Worm (Caenorhabditis elegans): ENCODE results near the gene mrpl-2.

The mrpl-2 gene

DNA sequence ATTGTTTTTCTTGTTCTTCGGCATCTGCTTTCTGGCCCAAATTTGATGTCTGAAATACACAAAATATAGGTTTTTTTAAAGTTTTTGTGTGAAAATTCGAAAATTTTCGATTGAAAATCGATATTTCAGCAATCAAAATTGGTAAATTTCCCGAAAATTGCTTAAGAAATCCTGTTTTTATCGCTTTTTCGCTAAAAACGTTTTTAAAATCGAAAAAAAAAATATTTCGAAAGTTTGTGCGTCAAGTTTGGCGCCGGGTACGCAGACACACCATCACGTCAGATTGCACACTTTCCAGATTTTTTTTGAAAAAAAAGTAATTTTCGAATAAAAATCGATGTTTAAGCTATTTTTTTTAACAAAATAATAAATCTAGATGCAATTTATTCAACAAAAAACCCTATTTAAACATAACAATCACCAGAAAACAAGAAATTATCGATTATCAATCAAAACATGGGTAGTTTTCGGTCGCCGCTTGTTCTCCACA lies 22.4 kb downstream of the mrpl-2 start, which contains the start of gene skr-18 (continued):
- TF ChIP-seq lir-1 (GFP tag; conservative IDR thresholded peaks at IDR 0.05), result no peak
- TF ChIP-seq sdz-38 (tag; optimal IDR thresholded peaks at IDR 0.05), result no peak
- no peak for TF ChIP-seq B0261.1 (tag; optimal IDR thresholded peaks at IDR 0.05)
- TF ChIP-seq Y79H2A.3 (GFP tag; conservative IDR thresholded peaks at IDR 0.05), result no peak
- peak; percentile 44 for TF ChIP-seq snpc-1.1 (tag; optimal IDR thresholded peaks at IDR 0.05; ENCODE audit: insufficient read depth)
- no peak for TF ChIP-seq egrh-3 (GFP tag; IDR thresholded peaks at IDR 0.05)
- TF ChIP-seq dpl-1 (GFP tag; optimal IDR thresholded peaks at IDR 0.05), result no peak
- no peak for TF ChIP-seq lsy-27 (tag; optimal IDR thresholded peaks at IDR 0.05; ENCODE audit: borderline replicate concordance, insufficient read depth)
- peak; percentile 5 for TF ChIP-seq lsl-1 (GFP tag; optimal IDR thresholded peaks at IDR 0.05)
- no peak for TF ChIP-seq ZK185.1 (tag; optimal IDR thresholded peaks at IDR 0.05; ENCODE audit: poor library complexity, severe bottlenecking)
- no peak for TF ChIP-seq lin-35 (GFP tag; optimal IDR thresholded peaks at IDR 0.05)
- peak; percentile 65 for TF ChIP-seq madf-6 (GFP tag; IDR thresholded peaks at IDR 0.05)
- no peak for TF ChIP-seq Y53F4B.3 (GFP tag; IDR thresholded peaks at IDR 0.05)
- TF ChIP-seq somi-1 (GFP tag; optimal IDR thresholded peaks at IDR 0.05), result no peak
- no peak for TF ChIP-seq ceh-27 (GFP tag; optimal IDR thresholded peaks at IDR 0.05)
- TF ChIP-seq ztf-3 (GFP tag; optimal IDR thresholded peaks at IDR 0.05), result no peak
- no peak for TF ChIP-seq hlh-26 (GFP tag; conservative IDR thresholded peaks at IDR 0.05)

DNA sequence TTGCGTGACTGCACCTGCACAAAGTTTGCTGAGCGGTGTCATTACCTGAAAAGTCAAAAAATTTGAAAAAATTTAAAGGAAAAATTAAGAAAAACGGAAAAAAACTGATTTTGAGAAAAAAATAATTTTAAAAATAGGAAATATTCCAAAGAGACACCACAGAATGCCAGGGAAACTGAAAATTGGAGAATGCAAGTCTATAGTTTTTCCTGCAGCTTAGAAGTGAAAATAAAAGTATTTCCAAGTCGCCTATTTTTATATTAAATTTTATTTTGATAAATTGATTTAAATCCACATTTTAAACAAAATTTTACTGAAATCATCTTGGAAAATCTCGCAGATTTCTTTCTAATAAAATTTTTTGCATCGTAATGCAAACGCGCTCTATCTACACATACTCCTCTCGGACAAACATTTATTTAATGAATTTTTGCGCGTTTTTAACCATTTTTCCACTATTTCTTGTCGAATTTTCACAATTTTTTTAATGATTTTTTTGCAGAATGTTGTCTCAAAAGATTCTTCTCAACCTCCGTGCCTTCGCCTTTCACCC lies 23.6 kb downstream of the mrpl-2 start, which contains the start of the genes F56B3.11 and ech-5:
TSS of gene F56B3.11 (minus strand) at position 51 of the 553 bp plus-strand sequence.
TSS of gene ech-5 (plus strand) at position 503 of the 553 bp plus-strand sequence.
- TF ChIP-seq ztf-22 (GFP tag; optimal IDR thresholded peaks at IDR 0.05) (no peak), him-1 (tag; optimal IDR thresholded peaks at IDR 0.05) (peak; percentile 28), ztf-26 (tag; optimal IDR thresholded peaks at IDR 0.05) (peak; percentile 35), pbrm-1 (GFP tag; IDR thresholded peaks at IDR 0.05) (peak; percentile 33; the same call in 1 of the 2 replicates), unc-130 (GFP tag; optimal IDR thresholded peaks at IDR 0.05) (peak; percentile 84), hmg-1.2 (GFP tag; IDR thresholded peaks at IDR 0.05) (peak; percentile 47), tlf-1 (GFP tag; optimal IDR thresholded peaks at IDR 0.05) (peak; percentile 9), lin-54 (GFP tag; optimal IDR thresholded peaks at IDR 0.05) (peak; percentile 28), madf-10 (tag; optimal IDR thresholded peaks at IDR 0.05) (peak; percentile 68), ceh-40 (GFP tag; IDR thresholded peaks at IDR 0.05) (no peak), lsl-1 (GFP tag; optimal IDR thresholded peaks at IDR 0.05) (peak; percentile 54), K12H6.12 (tag; optimal IDR thresholded peaks at IDR 0.05) (peak; percentile 76), tbp1 (GFP tag; optimal IDR thresholded peaks at IDR 0.05) (peak; percentile 40), mcd-1 (GFP tag; IDR thresholded peaks at IDR 0.05) (peak; percentile 94), gei-17 (GFP tag; optimal IDR thresholded peaks at IDR 0.05) (no peak), lin-35 (GFP tag; optimal IDR thresholded peaks at IDR 0.05) (peak in 1 of 3 experiments; percentile 32), Y95B8A.8 (GFP tag; IDR thresholded peaks at IDR 0.05) (0 out of 2 replicates have a peak, but pooled peaks have one; percentile 20), let-607 (tag; optimal IDR thresholded peaks at IDR 0.05) (peak in 1 of 2 experiments; percentile 64), snpc-1.1 (tag; optimal IDR thresholded peaks at IDR 0.05; ENCODE audit: insufficient read depth) (no peak), efl-1 (GFP tag; optimal IDR thresholded peaks at IDR 0.05) (peak; percentile 14), somi-1 (GFP tag; optimal IDR thresholded peaks at IDR 0.05) (no peak), attf-5 (GFP tag; optimal IDR thresholded peaks at IDR 0.05) (peak; percentile 80), cebp-1 (GFP tag; IDR thresholded peaks at IDR 0.05) (no peak), cebp-1 (tag; optimal IDR thresholded peaks at IDR 0.05) (peak; percentile 52), F33H1.4 (GFP tag; IDR thresholded peaks at IDR 0.05) (peak; percentile 31; the same call in 1 of the 2 replicates), egrh-3 (GFP tag; IDR thresholded peaks at IDR 0.05) (peak; percentile 25; the same call in 1 of the 2 replicates), Y56A3A.18 (GFP tag; IDR thresholded peaks at IDR 0.05) (no peak), ccch-3 (GFP tag; optimal IDR thresholded peaks at IDR 0.05) (peak; percentile 77), rec-8 (tag; optimal IDR thresholded peaks at IDR 0.05) (peak in 1 of 2 experiments; percentile 13), nfya-2 (GFP tag; IDR thresholded peaks at IDR 0.05) (no peak), F52B5.7 (tag; optimal IDR thresholded peaks at IDR 0.05) (no peak), ceh-100 (GFP tag; IDR thresholded peaks at IDR 0.05) (peak; percentile 95), ceh-27 (GFP tag; optimal IDR thresholded peaks at IDR 0.05) (peak; percentile 22), nhr-80 (tag; optimal IDR thresholded peaks at IDR 0.05) (peak; percentile 1)

Measured in whole organism, young adult.